Fruit fly (Drosophila melanogaster): ENCODE measurements around the gene Nmdmc.
A peak's percentile ranks its signal among the peaks of the same experiment; 100 is the strongest.

The Nmdmc gene

DNA sequence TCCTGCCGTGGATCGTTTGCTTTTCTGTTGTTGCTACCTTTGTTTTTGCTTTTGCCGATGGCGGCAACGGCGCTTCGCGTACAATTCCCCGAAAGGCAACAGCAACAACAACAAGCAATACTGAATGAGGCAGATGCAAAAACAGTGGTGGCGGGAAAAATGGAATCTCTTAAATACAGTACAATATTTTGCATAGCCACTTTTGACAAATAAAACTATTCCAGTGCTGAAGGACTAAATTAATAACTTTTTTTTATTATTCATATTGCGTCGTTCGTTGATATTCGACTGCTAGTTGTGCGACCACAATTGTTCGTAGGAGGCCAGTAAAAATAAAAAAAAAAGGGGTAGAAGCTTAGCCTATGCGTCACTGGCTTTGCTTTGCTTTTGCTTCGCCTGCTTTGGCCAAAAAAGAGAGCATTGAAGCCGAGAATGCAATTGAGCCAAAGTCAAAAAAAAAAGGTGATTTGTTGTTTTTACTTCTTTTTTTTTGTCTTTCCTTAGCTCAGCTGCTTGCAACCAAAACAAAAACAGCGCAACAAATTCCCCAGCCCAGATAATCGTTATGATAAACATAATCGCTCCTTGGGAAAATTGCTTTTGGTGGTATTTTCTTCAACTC, 18.4 kb downstream of the Nmdmc start (continued):
- TF ChIP-seq Vsx1 (GFP tag; optimal IDR thresholded peaks at IDR 0.05), result peak; percentile 67
- TF ChIP-seq gt (GFP tag; IDR thresholded peaks at IDR 0.05), result peak; percentile 77
- TF ChIP-seq seq (GFP tag; IDR thresholded peaks at IDR 0.05), result peak; percentile 94
- TF ChIP-seq E2f1 (GFP tag; IDR thresholded peaks at IDR 0.05), result peak; percentile 86
- TF ChIP-seq Sox100B (GFP tag; optimal IDR thresholded peaks at IDR 0.05), result peak; percentile 87
- TF ChIP-seq Doc2 (GFP tag; IDR thresholded peaks at IDR 0.05), result no peak
- TF ChIP-seq toy (GFP tag; IDR thresholded peaks at IDR 0.05), result peak; percentile 71; the same call in 1 of the 2 replicates
- TF ChIP-seq CG4282 (GFP tag; optimal IDR thresholded peaks at IDR 0.05), result peak; percentile 52
- peak; percentile 38 for TF ChIP-seq Ets97D (GFP tag; optimal IDR thresholded peaks at IDR 0.05)
- TF ChIP-seq cg (GFP tag; optimal IDR thresholded peaks at IDR 0.05), result no peak
- peak; percentile 87 for TF ChIP-seq Meics (GFP tag; optimal IDR thresholded peaks at IDR 0.05)
- peak; percentile 84 for TF ChIP-seq Nf-YA (GFP tag; IDR thresholded peaks at IDR 0.05)
- TF ChIP-seq Hand (GFP tag; optimal IDR thresholded peaks at IDR 0.05), result peak; percentile 55
- peak; percentile 92 for TF ChIP-seq CG17328 (GFP tag; IDR thresholded peaks at IDR 0.05)
- TF ChIP-seq ATbp (GFP tag; optimal IDR thresholded peaks at IDR 0.05), result peak; percentile 92
- TF ChIP-seq vvl (GFP tag; IDR thresholded peaks at IDR 0.05), result peak; percentile 92
- no peak for TF ChIP-seq hbn (GFP tag; IDR thresholded peaks at IDR 0.05; ENCODE audit: partially characterized antibody)
- peak; percentile 80 for TF ChIP-seq onecut (GFP tag; IDR thresholded peaks at IDR 0.05)
- TF ChIP-seq CG6683 (GFP tag; optimal IDR thresholded peaks at IDR 0.05), result peak; percentile 73
- TF ChIP-seq Hey (tag; optimal IDR thresholded peaks at IDR 0.05), result peak; percentile 7
- peak; percentile 95 for TF ChIP-seq lab (GFP tag; optimal IDR thresholded peaks at IDR 0.05)
- TF ChIP-seq Elba2 (GFP tag; optimal IDR thresholded peaks at IDR 0.05), result no peak
- no peak for TF ChIP-seq pita (GFP tag; optimal IDR thresholded peaks at IDR 0.05)
- peak; percentile 58 for TF ChIP-seq CG3065 (GFP tag; optimal IDR thresholded peaks at IDR 0.05)
- TF ChIP-seq Xbp1 (GFP tag; optimal IDR thresholded peaks at IDR 0.05), result peak; percentile 86
- TF ChIP-seq CG10543 (GFP tag; optimal IDR thresholded peaks at IDR 0.05), result no peak
- peak; percentile 89 for TF ChIP-seq CG30403 (GFP tag; optimal IDR thresholded peaks at IDR 0.05)
- TF ChIP-seq zfh1 (GFP tag; IDR thresholded peaks at IDR 0.05), result peak; percentile 92
- peak; percentile 83 for TF ChIP-seq CG17829 (tag; optimal IDR thresholded peaks at IDR 0.05)
- peak; percentile 88 for TF ChIP-seq HHEX (GFP tag; optimal IDR thresholded peaks at IDR 0.05)
- peak; percentile 83 for TF ChIP-seq sr (GFP tag; IDR thresholded peaks at IDR 0.05)
- TF ChIP-seq odd (GFP tag; optimal IDR thresholded peaks at IDR 0.05), result peak; percentile 69
- peak; percentile 62 for TF ChIP-seq CG15073 (GFP tag; optimal IDR thresholded peaks at IDR 0.05)
- peak; percentile 95 for TF ChIP-seq slbo (GFP tag; IDR thresholded peaks at IDR 0.05)
- peak; percentile 71 for TF ChIP-seq CG11398 (GFP tag; optimal IDR thresholded peaks at IDR 0.05)
- no peak for TF ChIP-seq lov (optimal IDR thresholded peaks at IDR 0.05)
- TF ChIP-seq lov (GFP tag; IDR thresholded peaks at IDR 0.05), result peak; percentile 85
- TF ChIP-seq CG10267 (tag; optimal IDR thresholded peaks at IDR 0.05), result peak; percentile 79
- peak; percentile 45 for TF ChIP-seq CG31388 (GFP tag; optimal IDR thresholded peaks at IDR 0.05)
- peak; percentile 93 for TF ChIP-seq dmrt99B (tag; optimal IDR thresholded peaks at IDR 0.05)
- TF ChIP-seq CG8388 (GFP tag; optimal IDR thresholded peaks at IDR 0.05), result peak; percentile 83
- peak; percentile 85 for TF ChIP-seq CG17568 (GFP tag; optimal IDR thresholded peaks at IDR 0.05)
- peak; percentile 75 for TF ChIP-seq CG15514 (GFP tag; optimal IDR thresholded peaks at IDR 0.05)
- peak; percentile 79 for TF ChIP-seq CG10147 (GFP tag; optimal IDR thresholded peaks at IDR 0.05)
- TF ChIP-seq MTF-1 (GFP tag; optimal IDR thresholded peaks at IDR 0.05; ENCODE audit: borderline replicate concordance), result peak; percentile 59
- TF ChIP-seq B-H2 (GFP tag; optimal IDR thresholded peaks at IDR 0.05), result no peak
- TF ChIP-seq CG42726 (GFP tag; IDR thresholded peaks at IDR 0.05; ENCODE audit: partially characterized antibody), result no peak
- TF ChIP-seq dm (GFP tag; optimal IDR thresholded peaks at IDR 0.05), result peak; percentile 58
- TF ChIP-seq tll (GFP tag; optimal IDR thresholded peaks at IDR 0.05), result no peak

Data from whole organism, embryonic.